Fruit fly (Drosophila melanogaster): ENCODE data around the gene Lint-O.

Gene Lint-O

DNA sequence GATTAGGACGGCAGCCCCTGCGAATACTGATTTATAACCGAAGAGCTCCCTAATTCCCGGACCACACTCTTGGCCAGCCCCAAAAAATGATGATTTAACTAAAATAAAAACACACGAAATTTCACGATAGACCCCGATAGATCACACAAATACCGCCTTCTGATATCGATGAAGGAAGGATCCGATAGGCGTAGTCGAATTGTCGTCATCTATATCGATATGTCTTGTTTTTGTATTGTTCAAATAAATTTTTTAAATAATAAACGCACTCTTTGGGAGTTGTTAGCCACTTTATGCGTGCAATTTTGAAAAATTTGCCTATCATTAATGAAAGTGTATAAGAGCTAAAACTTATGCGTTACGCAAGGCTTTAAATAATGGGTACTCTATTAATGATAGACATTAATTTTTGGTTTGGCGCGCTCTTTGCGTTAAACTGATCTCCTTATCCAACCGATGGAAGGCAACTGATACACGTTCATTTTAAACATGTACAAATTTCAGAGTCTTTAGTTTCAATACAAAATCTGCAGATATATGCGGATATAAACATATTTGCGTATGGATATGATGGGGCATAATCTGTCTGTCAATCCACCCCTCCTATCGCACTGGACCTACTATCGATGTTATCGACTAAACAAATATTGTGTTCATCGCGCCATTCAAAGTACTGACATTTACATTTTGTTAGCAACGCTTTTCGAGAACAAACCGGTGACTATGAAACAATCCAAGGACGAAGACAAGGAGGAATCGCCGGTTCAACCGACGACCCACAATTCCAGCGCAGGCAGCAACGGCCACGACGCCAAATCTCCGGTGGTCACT lies at the start of gene Lint-O, which contains the start of gene Spg7:
TSS of gene Lint-O (plus strand) at position 638 of the 831 bp plus-strand sequence.
TSS of gene Spg7 (minus strand) at position 148 of the 831 bp plus-strand sequence.
- TF ChIP-seq YL-1 (GFP tag; optimal IDR thresholded peaks at IDR 0.05), result no peak
- TF ChIP-seq CG12104 (GFP tag; optimal IDR thresholded peaks at IDR 0.05), result no peak
- no peak for TF ChIP-seq cas (GFP tag; IDR thresholded peaks at IDR 0.05)
- TF ChIP-seq Sry-δ (GFP tag; optimal IDR thresholded peaks at IDR 0.05), result peak; percentile 62
- no peak for TF ChIP-seq gsb (GFP tag; IDR thresholded peaks at IDR 0.05)
- TF ChIP-seq BEAF-32 (GFP tag; optimal IDR thresholded peaks at IDR 0.05), result peak; percentile 78
- TF ChIP-seq Dref (GFP tag; IDR thresholded peaks at IDR 0.05), result peak; percentile 79
- peak; percentile 76 for TF ChIP-seq amos (GFP tag; IDR thresholded peaks at IDR 0.05; ENCODE audit: partially characterized antibody)
- TF ChIP-seq fru (optimal IDR thresholded peaks at IDR 0.05), result no peak
- TF ChIP-seq stwl (tag; optimal IDR thresholded peaks at IDR 0.05), result peak; percentile 19
- no peak for TF ChIP-seq CG10565 (GFP tag; optimal IDR thresholded peaks at IDR 0.05)
- TF ChIP-seq ase (GFP tag; IDR thresholded peaks at IDR 0.05), result no peak
- peak; percentile 45 for TF ChIP-seq CG15514 (GFP tag; optimal IDR thresholded peaks at IDR 0.05)
- TF ChIP-seq Dll (GFP tag; IDR thresholded peaks at IDR 0.05; ENCODE audit: partially characterized antibody), result peak; percentile 74; the same call in 3 of the 4 replicates
- no peak for TF ChIP-seq CG31224 (GFP tag; IDR thresholded peaks at IDR 0.05)
- no peak for TF ChIP-seq CG43689 (GFP tag; IDR thresholded peaks at IDR 0.05)
- TF ChIP-seq sens (GFP tag), result peak; percentile 52
- peak; percentile 53 for TF ChIP-seq inv (GFP tag; IDR thresholded peaks at IDR 0.05; ENCODE audit: partially characterized antibody)
- TF ChIP-seq CG13775 (GFP tag; optimal IDR thresholded peaks at IDR 0.05), result no peak
- TF ChIP-seq vnd (GFP tag; IDR thresholded peaks at IDR 0.05; ENCODE audit: partially characterized antibody), result peak; percentile 73
- peak; percentile 57; the same call in 1 of the 2 replicates for TF ChIP-seq MBD-R2 (GFP tag; IDR thresholded peaks at IDR 0.05)
- TF ChIP-seq zen2 (GFP tag; IDR thresholded peaks at IDR 0.05; ENCODE audit: partially characterized antibody), result peak; percentile 59
- TF ChIP-seq bbx (GFP tag; IDR thresholded peaks at IDR 0.05; ENCODE audit: partially characterized antibody), result peak; percentile 76
- TF ChIP-seq mld (GFP tag; IDR thresholded peaks at IDR 0.05; ENCODE audit: partially characterized antibody), result 0 out of 3 replicates have a peak, but pooled peaks have one; percentile 34
- no peak for TF ChIP-seq Bteb2 (GFP tag; optimal IDR thresholded peaks at IDR 0.05)
- no peak for TF ChIP-seq CG17385 (GFP tag; optimal IDR thresholded peaks at IDR 0.05)
- peak; percentile 21 for TF ChIP-seq pzg (GFP tag; optimal IDR thresholded peaks at IDR 0.05)
- TF ChIP-seq CG2129 (GFP tag; IDR thresholded peaks at IDR 0.05; ENCODE audit: partially characterized antibody), result peak; percentile 23; the same call in 1 of the 2 replicates
- TF ChIP-seq chinmo (GFP tag; IDR thresholded peaks at IDR 0.05; ENCODE audit: partially characterized antibody), result 0 out of 4 replicates have a peak, but pooled peaks have one; percentile 63
- no peak for TF ChIP-seq Optix (GFP tag; IDR thresholded peaks at IDR 0.05)
- TF ChIP-seq Bgb (GFP tag; IDR thresholded peaks at IDR 0.05; ENCODE audit: partially characterized antibody), result peak; percentile 75
- peak; percentile 77 for TF ChIP-seq CG13287 (GFP tag; IDR thresholded peaks at IDR 0.05; ENCODE audit: partially characterized antibody)
- peak; percentile 63 for TF ChIP-seq CG9437 (GFP tag; optimal IDR thresholded peaks at IDR 0.05)
- TF ChIP-seq CG2889 (GFP tag; IDR thresholded peaks at IDR 0.05), result no peak
- peak; percentile 66 for TF ChIP-seq Dp (GFP tag; optimal IDR thresholded peaks at IDR 0.05)
- no peak for TF ChIP-seq CG5245 (GFP tag; optimal IDR thresholded peaks at IDR 0.05)
- peak; percentile 5 for TF ChIP-seq Sin3A (optimal IDR thresholded peaks at IDR 0.05)
- TF ChIP-seq CG6791 (GFP tag; IDR thresholded peaks at IDR 0.05; ENCODE audit: partially characterized antibody), result peak; percentile 82
- peak; percentile 32 for TF ChIP-seq CG14710 (tag; optimal IDR thresholded peaks at IDR 0.05)
- no peak for TF ChIP-seq tll (GFP tag; optimal IDR thresholded peaks at IDR 0.05)
- TF ChIP-seq D19A (tag; optimal IDR thresholded peaks at IDR 0.05), result no peak
- peak; percentile 54; the same call in 1 of the 2 replicates for TF ChIP-seq sna (GFP tag; IDR thresholded peaks at IDR 0.05; ENCODE audit: partially characterized antibody)
- TF ChIP-seq CG2116 (GFP tag; optimal IDR thresholded peaks at IDR 0.05), result peak; percentile 63
- peak; percentile 69 for TF ChIP-seq E2f2 (GFP tag; IDR thresholded peaks at IDR 0.05)
- TF ChIP-seq CG14860 (GFP tag; IDR thresholded peaks at IDR 0.05; ENCODE audit: partially characterized antibody), result peak; percentile 36; the same call in 2 of the 3 replicates
- TF ChIP-seq HLH4C (GFP tag; IDR thresholded peaks at IDR 0.05; ENCODE audit: partially characterized antibody), result peak; percentile 70; the same call in 2 of the 3 replicates
- TF ChIP-seq CG7963 (GFP tag; IDR thresholded peaks at IDR 0.05; ENCODE audit: partially characterized antibody), result peak; percentile 74
